Worm (Caenorhabditis elegans): ENCODE data around the gene Y47G7B.2.

- TF ChIP-seq aha-1 (tag; optimal IDR thresholded peaks at IDR 0.05) (no peak), snpc-4 (tag; optimal IDR thresholded peaks at IDR 0.05) (no peak), elt-3 (tag; optimal IDR thresholded peaks at IDR 0.05) (no peak), lsy-2 (tag; optimal IDR thresholded peaks at IDR 0.05) (no peak), unc-62 (GFP tag; optimal IDR thresholded peaks at IDR 0.05) (no peak), ceh-90 (tag; optimal IDR thresholded peaks at IDR 0.05) (no peak), nhr-76 (tag; optimal IDR thresholded peaks at IDR 0.05) (no peak), Y116A8C.19 (tag; optimal IDR thresholded peaks at IDR 0.05; ENCODE audit: borderline replicate concordance) (no peak), nhr-11 (tag; optimal IDR thresholded peaks at IDR 0.05) (no peak)
Measured at ce11 chrII:2756351-2756750, 48.5 kb upstream of the Y47G7B.2 start.
